Fruit fly (Drosophila melanogaster) whole organism, embryonic: ENCODE data around the gene CG5934.

ENCODE experiments used
- Bdp1 ChIP-seq: fragments of 200-800 bp; sonication (Bioruptor generic); optimal IDR thresholded peaks from 3 replicates; lab custom pipeline; 2016; ENCODE audit warnings: missing biosample characterization, missing genetic modification characterization
- Blimp-1 ChIP-seq: fragments of 200-800 bp; sonication (Bioruptor generic); optimal IDR thresholded peaks from 3 replicates; lab custom pipeline; 2018; ENCODE audit warnings: missing biosample characterization, missing genetic modification characterization, mild to moderate bottlenecking, moderate library complexity, missing genetic modification reagents
- CG10209 ChIP-seq: fragments of 200-800 bp; sonication (Bioruptor generic); optimal IDR thresholded peaks from 3 replicates; lab custom pipeline; 2017; ENCODE audit warnings: missing biosample characterization, mild to moderate bottlenecking, missing genetic modification characterization, missing genetic modification reagents
- CG10654 ChIP-seq: fragments of 200-800 bp; sonication (Bioruptor generic); optimal IDR thresholded peaks from 2 replicates; lab custom pipeline; 2016; ENCODE audit warnings: missing biosample characterization, missing genetic modification characterization
- CG11085 ChIP-seq: fragments of 200-800 bp; sonication (Bioruptor generic); IDR thresholded peaks from 2 replicates; pipeline ENCODE4 v1.3.6; 2022; ENCODE audit warnings: missing biosample characterization, missing genetic modification characterization
- CG12155 ChIP-seq: fragments of 200-800 bp; sonication (Bioruptor generic); optimal IDR thresholded peaks from 3 replicates; lab custom pipeline; 2016; ENCODE audit warnings: missing biosample characterization, missing genetic modification characterization
- CG14710 ChIP-seq: fragments of 200-800 bp; sonication (Bioruptor generic); optimal IDR thresholded peaks from 3 replicates; lab custom pipeline; 2019; ENCODE audit warnings: missing biosample characterization, mild to moderate bottlenecking, missing genetic modification characterization, moderate library complexity
- CG1602 ChIP-seq: fragments of 200-800 bp; sonication (Bioruptor generic); optimal IDR thresholded peaks from 3 replicates; lab custom pipeline; 2016; ENCODE audit warnings: missing biosample characterization, missing genetic modification characterization
- CG17186 ChIP-seq: fragments of 200-800 bp; sonication (Bioruptor generic); optimal IDR thresholded peaks from 3 replicates; lab custom pipeline; 2017; ENCODE audit warnings: missing biosample characterization, missing genetic modification reagents, missing genetic modification characterization
- CG17361 ChIP-seq: fragments of 200-800 bp; sonication (Bioruptor generic); IDR thresholded peaks from 3 replicates; pipeline ENCODE4 v1.3.6; 2022; ENCODE audit warnings: missing biosample characterization, missing genetic modification characterization
- CG18619 ChIP-seq: fragments of 200-800 bp; sonication (Bioruptor generic); optimal IDR thresholded peaks from 3 replicates; lab custom pipeline; 2017; ENCODE audit warnings: missing biosample characterization, mild to moderate bottlenecking, missing genetic modification characterization
- CG2120 ChIP-seq: fragments of 200-800 bp; sonication (Bioruptor generic); optimal IDR thresholded peaks from 3 replicates; lab custom pipeline; 2016; ENCODE audit warnings: missing biosample characterization, missing genetic modification characterization
- CG2678 ChIP-seq: fragments of 200-800 bp; sonication (Bioruptor generic); optimal IDR thresholded peaks from 3 replicates; lab custom pipeline; 2019; ENCODE audit warnings: missing biosample characterization, mild to moderate bottlenecking, missing genetic modification characterization, moderate library complexity
- CG30431 ChIP-seq: fragments of 200-800 bp; sonication (Bioruptor generic); optimal IDR thresholded peaks from 2 replicates; lab custom pipeline; 2017; ENCODE audit warnings: missing biosample characterization, missing genetic modification characterization
- CG3281 ChIP-seq: fragments of 200-800 bp; sonication (Bioruptor generic); optimal IDR thresholded peaks from 3 replicates; lab custom pipeline; 2017; ENCODE audit warnings: missing biosample characterization, mild to moderate bottlenecking, missing genetic modification characterization
- CG4282 ChIP-seq: fragments of 200-800 bp; sonication (Bioruptor generic); optimal IDR thresholded peaks from 2 replicates; lab custom pipeline; 2016; ENCODE audit warnings: missing biosample characterization, missing genetic modification characterization
- CG4730 ChIP-seq: fragments of 200-800 bp; sonication (Bioruptor generic); IDR thresholded peaks from 2 replicates; pipeline ENCODE4 v1.3.6; 2022; ENCODE audit warnings: missing biosample characterization, missing genetic modification characterization
- CG4854 ChIP-seq: fragments of 200-800 bp; sonication (Bioruptor generic); optimal IDR thresholded peaks from 2 replicates; lab custom pipeline; 2016; ENCODE audit warnings: missing biosample characterization, missing genetic modification characterization, inconsistent platforms
- CG7357 ChIP-seq: fragments of 200-800 bp; sonication (Bioruptor generic); IDR thresholded peaks from 3 replicates; pipeline ENCODE4 v1.3.6; 2022; ENCODE audit warnings: missing biosample characterization, missing genetic modification characterization
- CG7839 ChIP-seq: fragments of 200-800 bp; sonication (Bioruptor generic); optimal IDR thresholded peaks from 3 replicates; lab custom pipeline; 2018; ENCODE audit warnings: missing biosample characterization, mild to moderate bottlenecking, missing genetic modification characterization, moderate library complexity
- CG8281 ChIP-seq: fragments of 200-800 bp; sonication (Bioruptor generic); optimal IDR thresholded peaks from 2 replicates; lab custom pipeline; 2018; ENCODE audit warnings: missing biosample characterization, mild to moderate bottlenecking, missing genetic modification characterization, moderate library complexity
- CG8478 ChIP-seq: fragments of >200 bp; optimal IDR thresholded peaks from 2 replicates; lab custom pipeline; 2018
- Gug ChIP-seq: fragments of 200-800 bp; sonication (Bioruptor generic); IDR thresholded peaks from 4 replicates; pipeline ENCODE4 v1.3.6; 2022; ENCODE audit warnings: missing biosample characterization, missing genetic modification characterization
- Hand ChIP-seq: fragments of 200-800 bp; sonication (Bioruptor generic); optimal IDR thresholded peaks from 2 replicates; lab custom pipeline; 2017; ENCODE audit warnings: mild to moderate bottlenecking, missing biosample characterization, missing genetic modification reagents, missing genetic modification characterization
- Hr3 ChIP-seq: fragments of 200-800 bp; sonication (Bioruptor generic); optimal IDR thresholded peaks from 3 replicates; lab custom pipeline; 2016; ENCODE audit warnings: missing biosample characterization, missing genetic modification characterization
- Oaz ChIP-seq: fragments of 200-800 bp; sonication (Bioruptor generic); IDR thresholded peaks from 2 replicates; pipeline ENCODE4 v1.3.6; 2022; ENCODE audit warnings: missing biosample characterization, missing genetic modification characterization
- Poxn ChIP-seq: fragments of 200-800 bp; sonication (Bioruptor generic); IDR thresholded peaks from 2 replicates; pipeline ENCODE4 v1.3.6; 2022; ENCODE audit warnings: missing biosample characterization, missing genetic modification characterization
- Six4 ChIP-seq: fragments of 200-800 bp; sonication (Bioruptor generic); optimal IDR thresholded peaks from 2 replicates; lab custom pipeline; 2016; ENCODE audit warnings: missing biosample characterization, missing genetic modification characterization
- ac ChIP-seq: fragments of 200-800 bp; sonication (Bioruptor generic); optimal IDR thresholded peaks from 3 replicates; lab custom pipeline; 2017; ENCODE audit warnings: missing biosample characterization, mild to moderate bottlenecking, missing genetic modification characterization
- ara ChIP-seq: fragments of 200-800 bp; sonication (Bioruptor generic); IDR thresholded peaks from 2 replicates; pipeline ENCODE4 v1.3.6; 2022; ENCODE audit warnings: missing biosample characterization, missing genetic modification characterization
- chinmo ChIP-seq: fragments of 200-800 bp; sonication (Bioruptor generic); IDR thresholded peaks from 4 replicates; pipeline ENCODE4 v1.3.6; 2022; ENCODE audit warnings: missing biosample characterization, missing genetic modification characterization; ENCODE audit not compliant: partially characterized antibody
- corto ChIP-seq: fragments of 200-800 bp; sonication (Bioruptor generic); optimal IDR thresholded peaks from 2 replicates; lab custom pipeline; 2016; ENCODE audit warnings: missing biosample characterization, mild to moderate bottlenecking, missing genetic modification characterization, moderate library complexity
- dan ChIP-seq: fragments of 200-800 bp; sonication (Bioruptor generic); IDR thresholded peaks from 2 replicates; pipeline ENCODE4 v1.3.6; 2022; ENCODE audit warnings: missing biosample characterization, missing genetic modification characterization
- dati ChIP-seq: fragments of 200-800 bp; sonication (Bioruptor generic); IDR thresholded peaks from 2 replicates; pipeline ENCODE4 v1.3.6; 2022; ENCODE audit warnings: missing biosample characterization, missing genetic modification characterization
- en ChIP-seq: fragments of 200-800 bp; sonication (Bioruptor generic); optimal IDR thresholded peaks from 2 replicates; lab custom pipeline; 2016; ENCODE audit warnings: missing biosample characterization, missing genetic modification characterization
- esg ChIP-seq: fragments of 200-800 bp; sonication (Bioruptor generic); conservative IDR thresholded peaks from 2 replicates; pipeline ENCODE4 v1.3.6; 2022; ENCODE audit warnings: missing biosample characterization, missing genetic modification characterization
- gce ChIP-seq: fragments of 200-800 bp; sonication (Bioruptor generic); IDR thresholded peaks from 3 replicates; pipeline ENCODE4 v1.3.6; 2022; ENCODE audit warnings: missing biosample characterization, missing genetic modification characterization
- ham ChIP-seq: fragments of 200-800 bp; sonication (Bioruptor generic); IDR thresholded peaks from 2 replicates; pipeline ENCODE4 v1.3.6; 2022; ENCODE audit warnings: missing biosample characterization, missing genetic modification characterization
- jigr1 ChIP-seq: fragments of 200-800 bp; sonication (Bioruptor generic); IDR thresholded peaks from 3 replicates; pipeline ENCODE4 v1.3.6; 2022; ENCODE audit warnings: missing biosample characterization, missing genetic modification characterization
- knrl ChIP-seq: fragments of 200-800 bp; sonication (Bioruptor generic); IDR thresholded peaks from 3 replicates; pipeline ENCODE4 v1.3.6; 2022; ENCODE audit warnings: missing biosample characterization, missing genetic modification characterization; ENCODE audit not compliant: partially characterized antibody
- onecut ChIP-seq: fragments of 200-800 bp; sonication (Bioruptor generic); IDR thresholded peaks from 2 replicates; pipeline ENCODE4 v1.3.6; 2022; ENCODE audit warnings: missing biosample characterization, missing genetic modification characterization
- org-1 ChIP-seq: fragments of 200-800 bp; sonication (Bioruptor generic); optimal IDR thresholded peaks from 2 replicates; lab custom pipeline; 2017; ENCODE audit warnings: missing biosample characterization, missing genetic modification characterization
- psq ChIP-seq: fragments of 200-800 bp; sonication (Bioruptor generic); optimal IDR thresholded peaks from 2 replicates; lab custom pipeline; 2017; ENCODE audit warnings: missing biosample characterization, missing genetic modification characterization
- scrt ChIP-seq: fragments of 200-800 bp; sonication (Bioruptor generic); optimal IDR thresholded peaks from 2 replicates; lab custom pipeline; 2018; ENCODE audit warnings: missing biosample characterization, mild to moderate bottlenecking, missing genetic modification characterization, moderate library complexity
- sd ChIP-seq: fragments of 200-800 bp; sonication (Bioruptor generic); optimal IDR thresholded peaks from 3 replicates; lab custom pipeline; 2018; ENCODE audit warnings: missing biosample characterization, mild to moderate bottlenecking, missing genetic modification characterization, moderate library complexity
- sim ChIP-seq: fragments of 200-800 bp; sonication (Bioruptor generic); IDR thresholded peaks from 2 replicates; pipeline ENCODE4 v1.3.6; 2022; ENCODE audit warnings: missing biosample characterization, missing genetic modification characterization
- slou ChIP-seq: fragments of 200-800 bp; sonication (Bioruptor generic); optimal IDR thresholded peaks from 3 replicates; lab custom pipeline; 2016; ENCODE audit warnings: missing biosample characterization, missing genetic modification characterization
- so ChIP-seq: fragments of 200-800 bp; sonication (Bioruptor generic); IDR thresholded peaks from 3 replicates; pipeline ENCODE4 v1.3.6; 2022; ENCODE audit warnings: missing biosample characterization, missing genetic modification characterization
- stwl ChIP-seq: fragments of 200-800 bp; sonication (Bioruptor generic); optimal IDR thresholded peaks from 3 replicates; lab custom pipeline; 2018; ENCODE audit warnings: missing biosample characterization, mild to moderate bottlenecking, missing genetic modification characterization, moderate library complexity
- trh ChIP-seq: fragments of 200-800 bp; sonication (Bioruptor generic); optimal IDR thresholded peaks from 2 replicates; lab custom pipeline; 2016; ENCODE audit warnings: missing biosample characterization, missing genetic modification characterization

The CG5934 gene

dm6 chr3R:27253136-27253920 lies 20.2 kb upstream of the CG5934 start, which contains the start of gene pll (continued):
- TF ChIP-seq CG10209 (GFP tag; lab: Kevin White, UChicago) (peak; percentile 69), Gug (GFP tag; lab: Robert Waterston, UW) (peak; percentile 88), jigr1 (GFP tag; lab: Robert Waterston, UW) (no peak), ac (GFP tag; lab: Kevin White, UChicago) (no peak), CG7839 (no peak), sim (GFP tag; lab: Robert Waterston, UW) (no peak), CG10654 (GFP tag; lab: Kevin White, UChicago) (peak; percentile 75), CG17361 (GFP tag; lab: Robert Waterston, UW) (no peak; the same call in none of the 3 replicates), psq (GFP tag; lab: Kevin White, UChicago) (peak; percentile 37), CG4854 (GFP tag; lab: Kevin White, UChicago) (peak; percentile 53), CG8478 (no peak), Bdp1 (peak; percentile 25), CG17186 (GFP tag; lab: Kevin White, UChicago) (peak; percentile 45), CG4282 (GFP tag; lab: Kevin White, UChicago) (no peak), scrt (GFP tag; lab: Kevin White, UChicago) (peak; percentile 99), CG1602 (GFP tag; lab: Kevin White, UChicago) (peak; percentile 81), CG30431 (peak; percentile 48), Oaz (peak; percentile 75), Blimp-1 (GFP tag; lab: Kevin White, UChicago) (peak; percentile 78), onecut (GFP tag; lab: Robert Waterston, UW) (peak; percentile 68), CG14710 (tag; lab: Kevin White, UChicago) (peak; percentile 86), so (GFP tag; lab: Robert Waterston, UW) (peak; percentile 86), CG2678 (tag; lab: Kevin White, UChicago) (no peak), ham (GFP tag; lab: Robert Waterston, UW) (no peak), chinmo (GFP tag; lab: Robert Waterston, UW) (0 out of 4 replicates have a peak, but pooled peaks have one; percentile 60), CG2120 (peak; percentile 92), stwl (tag; lab: Kevin White, UChicago) (peak; percentile 62), ara (GFP tag; lab: Robert Waterston, UW) (peak; percentile 80), CG12155 (GFP tag; lab: Kevin White, UChicago) (peak; percentile 83), CG4730 (peak; percentile 84), gce (GFP tag; lab: Robert Waterston, UW) (peak; percentile 79; the same call in 2 of the 3 replicates), slou (GFP tag; lab: Kevin White, UChicago) (peak; percentile 38), CG3281 (GFP tag; lab: Kevin White, UChicago) (peak; percentile 63), Six4 (GFP tag; lab: Kevin White, UChicago) (peak; percentile 71), Hand (GFP tag; lab: Kevin White, UChicago) (peak; percentile 23), org-1 (peak; percentile 17), esg (GFP tag; lab: Robert Waterston, UW) (peak; percentile 83), CG18619 (GFP tag; lab: Kevin White, UChicago) (peak; percentile 68), trh (peak; percentile 22), Hr3 (GFP tag; lab: Kevin White, UChicago) (peak; percentile 86), CG8281 (tag; lab: Kevin White, UChicago) (no peak), en (peak; percentile 22), sd (peak; percentile 78), dan (GFP tag; lab: Robert Waterston, UW) (0 out of 2 replicates have a peak, but pooled peaks have one; percentile 27), CG7357 (GFP tag; lab: Robert Waterston, UW) (peak; percentile 80), dati (GFP tag; lab: Robert Waterston, UW) (peak; percentile 65), knrl (GFP tag; lab: Robert Waterston, UW) (peak; percentile 56; the same call in 1 of the 3 replicates), Poxn (GFP tag; lab: Robert Waterston, UW) (peak; percentile 68), CG11085 (peak; percentile 77; the same call in 1 of the 2 replicates), corto (no peak)
